Worm (Caenorhabditis elegans) whole organism, early embryonic: Measurements from ENCODE around the gene C34C12.2.

Experiments
- hmg-4 ChIP-seq: fragments of 200-800 bp; sonication (Bioruptor generic); optimal IDR thresholded peaks from 2 replicates; lab custom pipeline; 2018; ENCODE audit warnings: mild to moderate bottlenecking, missing genetic modification characterization, missing compliant biosample characterization
- hnd-1 ChIP-seq: sonication (generic microtip); optimal IDR thresholded peaks from 2 replicates; lab custom pipeline; 2016; ENCODE audit warnings: missing genetic modification characterization, missing compliant biosample characterization
- tbx-11 ChIP-seq: fragments of 200-800 bp; sonication (Bioruptor generic); IDR thresholded peaks from 2 replicates; pipeline ENCODE4 v1.3.6; 2022; ENCODE audit warnings: missing genetic modification characterization, missing compliant biosample characterization

- TF ChIP-seq hnd-1 (tag; lab: Kevin White, UChicago) (no peak), tbx-11 (no peak), hmg-4 (no peak)
Measured at ce11 chrIII:3467013-3467412, 13.4 kb downstream of the C34C12.2 start.
